Fruit fly (Drosophila melanogaster) whole organism, prepupa: ENCODE measurements around the gene CG5160.

Experiments used
- CG11902 ChIP-seq: fragments of 200-800 bp; sonication (Bioruptor generic); optimal IDR thresholded peaks from 3 replicates; lab custom pipeline; 2016; ENCODE audit warnings: missing biosample characterization, missing genetic modification characterization
- CG1621 ChIP-seq: fragments of 200-800 bp; sonication (Bioruptor generic); optimal IDR thresholded peaks from 3 replicates; lab custom pipeline; 2018; ENCODE audit warnings: missing biosample characterization, mild to moderate bottlenecking, missing genetic modification characterization
- CG3919 ChIP-seq: fragments of 200-800 bp; sonication (Bioruptor generic); optimal IDR thresholded peaks from 3 replicates; lab custom pipeline; 2016; ENCODE audit warnings: missing biosample characterization, missing genetic modification characterization
- CG8119 ChIP-seq: fragments of 200-800 bp; sonication (Bioruptor generic); IDR thresholded peaks from 3 replicates; pipeline ENCODE4 v1.3.6; 2022; ENCODE audit warnings: missing biosample characterization, missing genetic modification characterization
- Eip75B ChIP-seq: fragments of 200-800 bp; sonication (Bioruptor generic); optimal IDR thresholded peaks from 3 replicates; lab custom pipeline; 2016; ENCODE audit warnings: missing biosample characterization, missing genetic modification characterization
- Hr39 ChIP-seq: fragments of 200-800 bp; sonication (Bioruptor generic); optimal IDR thresholded peaks from 2 replicates; lab custom pipeline; 2016; ENCODE audit warnings: missing biosample characterization, missing genetic modification characterization
- svp ChIP-seq: fragments of 200-800 bp; sonication (Bioruptor generic); peaks from one replicate; lab custom pipeline; 2016; ENCODE audit warnings: missing biosample characterization, missing genetic modification characterization

dm6 chr2L:7410609-7411008 lies 12.1 kb upstream of the CG5160 start, which contains the start of gene CG15818:
- TF ChIP-seq CG8119 (GFP tag; lab: Robert Waterston, UW): no peak
- no peak for TF ChIP-seq Eip75B (GFP tag; lab: Kevin White, UChicago)
- TF ChIP-seq CG1621: no peak
- no peak for TF ChIP-seq Hr39 (GFP tag; lab: Kevin White, UChicago)
- no peak for TF ChIP-seq svp (GFP tag; lab: Kevin White, UChicago)
- TF ChIP-seq CG3919: no peak
- TF ChIP-seq CG11902 (GFP tag; lab: Kevin White, UChicago): no peak
